Worm (Caenorhabditis elegans) whole organism, L4 larva: ENCODE results near the gene arp-11.

Source experiments
- D1046.2 ChIP-seq: fragments of 200-800 bp; sonication (Bioruptor generic); IDR thresholded peaks from 2 replicates; pipeline ENCODE4 v1.3.6; 2022; ENCODE audit warnings: missing genetic modification characterization, missing compliant biosample characterization
- F26F4.8 ChIP-seq: fragments of 200-800 bp; sonication (Bioruptor generic); conservative IDR thresholded peaks from 2 replicates; pipeline ENCODE4 v1.3.6; 2022; ENCODE audit warnings: missing genetic modification characterization, missing compliant biosample characterization
- F44E2.7 ChIP-seq: fragments of 200-800 bp; sonication (Bioruptor generic); IDR thresholded peaks from 2 replicates; pipeline ENCODE4 v2.1.2; 2022; ENCODE audit warnings: missing genetic modification characterization, missing compliant biosample characterization
- R02D3.7 ChIP-seq: fragments of 150-350 bp; sonication (generic microtip); optimal IDR thresholded peaks from 3 replicates; lab custom pipeline; 2014; ENCODE audit warnings: missing biosample characterization, missing genetic modification characterization
- T20F7.1 ChIP-seq: fragments of 200-800 bp; sonication (Bioruptor generic); optimal IDR thresholded peaks from 2 replicates; lab custom pipeline; 2018; ENCODE audit warnings: mild to moderate bottlenecking, missing genetic modification characterization, missing compliant biosample characterization
- T26A8.4 ChIP-seq: fragments of 200-800 bp; sonication (Bioruptor generic); IDR thresholded peaks from 2 replicates; pipeline ENCODE4 v1.3.6; 2022; ENCODE audit warnings: missing genetic modification characterization, missing compliant biosample characterization
- Y48G9A.11 ChIP-seq: fragments of 200-800 bp; sonication (Bioruptor generic); IDR thresholded peaks from 2 replicates; pipeline ENCODE4 v1.3.6; 2022; ENCODE audit warnings: missing genetic modification reagents, missing genetic modification characterization, missing compliant biosample characterization
- ZK337.2 ChIP-seq: fragments of 200-800 bp; sonication (Bioruptor generic); IDR thresholded peaks from 2 replicates; pipeline ENCODE4 v1.3.6; 2022; ENCODE audit warnings: missing genetic modification reagents, missing genetic modification characterization, missing compliant biosample characterization
- ZK546.5 ChIP-seq, 2 experiments: sonication (generic microtip); optimal IDR thresholded peaks; 2 replicates each; lab custom pipeline; 2017; ENCODE audit warnings: missing biosample characterization in 2 of 2, missing genetic modification characterization in 2 of 2
- attf-4 ChIP-seq: sonication (generic microtip); optimal IDR thresholded peaks from 3 replicates; lab custom pipeline; 2017; ENCODE audit warnings: missing biosample characterization, missing genetic modification characterization
- ceh-28 ChIP-seq: fragments of 150-350 bp; optimal IDR thresholded peaks from 2 replicates; lab custom pipeline; 2014; ENCODE audit warnings: missing biosample characterization, missing genetic modification reagents, missing genetic modification characterization
- ceh-82 ChIP-seq: sonication (generic microtip); optimal IDR thresholded peaks from 2 replicates; lab custom pipeline; 2017; ENCODE audit warnings: missing biosample characterization, missing genetic modification characterization
- ces-1 ChIP-seq: fragments of 150-350 bp; sonication (generic microtip); optimal IDR thresholded peaks from 4 replicates; lab custom pipeline; 2014; ENCODE audit warnings: missing biosample characterization, missing genetic modification reagents, missing genetic modification characterization
- cey-2 ChIP-seq: sonication (generic microtip); optimal IDR thresholded peaks from 3 replicates; lab custom pipeline; 2017; ENCODE audit warnings: missing genetic modification characterization, mild to moderate bottlenecking, missing compliant biosample characterization, antibody characterized with exemption, borderline replicate concordance; ENCODE audit not compliant: insufficient read depth
- daf-12 ChIP-seq: fragments of 150-350 bp; optimal IDR thresholded peaks from 2 replicates; lab custom pipeline; 2014; ENCODE audit warnings: missing biosample characterization, missing genetic modification reagents, missing genetic modification characterization
- dve-1 ChIP-seq: sonication (generic microtip); optimal IDR thresholded peaks from 2 replicates; lab custom pipeline; 2017; ENCODE audit warnings: antibody characterized with exemption, mild to moderate bottlenecking, missing genetic modification characterization, missing compliant biosample characterization; ENCODE audit not compliant: insufficient read depth
- hif-1 ChIP-seq, 2 experiments: sonication (generic microtip); optimal IDR thresholded peaks; 2 replicates each; lab custom pipeline; 2016 to 2017; ENCODE audit warnings: missing compliant biosample characterization in 2 of 2, missing genetic modification characterization in 2 of 2, missing genetic modification reagents in 2 of 2, missing genotype in 2 of 2, mild to moderate bottlenecking in 1 of 2
- hlh-30 ChIP-seq: sonication (generic microtip); optimal IDR thresholded peaks from 2 replicates; lab custom pipeline; 2017; ENCODE audit warnings: antibody characterized with exemption, mild to moderate bottlenecking, missing genetic modification characterization, missing compliant biosample characterization; ENCODE audit not compliant: insufficient read depth
- hmg-1.1 ChIP-seq: fragments of 200-800 bp; sonication (Bioruptor generic); IDR thresholded peaks from 2 replicates; pipeline ENCODE4 v1.3.6; 2022; ENCODE audit warnings: missing genetic modification reagents, missing genetic modification characterization, missing compliant biosample characterization
- jun-1 ChIP-seq: fragments of 150-350 bp; optimal IDR thresholded peaks from 2 replicates; lab custom pipeline; 2014; ENCODE audit warnings: missing biosample characterization, missing genetic modification reagents, missing genetic modification characterization
- lin-38 ChIP-seq: fragments of 200-800 bp; sonication (Bioruptor generic); IDR thresholded peaks from 2 replicates; pipeline ENCODE4 v1.3.6; 2022; ENCODE audit warnings: missing genetic modification reagents, missing genetic modification characterization, missing compliant biosample characterization
- lin-39 ChIP-seq: fragments of 150-350 bp; optimal IDR thresholded peaks from 2 replicates; lab custom pipeline; 2014; ENCODE audit warnings: missing biosample characterization, missing genetic modification reagents, missing genetic modification characterization
- lsy-2 ChIP-seq, 2 experiments: fragments of 150-350 bp in 1 of 2; sonication (generic microtip) in 1 of 2; optimal IDR thresholded peaks; 2 replicates each; lab custom pipeline; 2014 to 2017; ENCODE audit warnings: missing biosample characterization in 2 of 2, missing genetic modification characterization in 2 of 2
- mep-1 ChIP-seq: fragments of 150-350 bp; sonication (generic microtip); optimal IDR thresholded peaks from 3 replicates; lab custom pipeline; 2014; ENCODE audit warnings: missing biosample characterization, missing genetic modification characterization
- mes-2 ChIP-seq: sonication (generic microtip); optimal IDR thresholded peaks from 2 replicates; lab custom pipeline; 2016; ENCODE audit warnings: missing genotype, mild to moderate bottlenecking, missing genetic modification characterization, missing compliant biosample characterization; ENCODE audit not compliant: poor library complexity, severe bottlenecking
- mxl-2 ChIP-seq: fragments of 200-800 bp; sonication (Bioruptor generic); conservative IDR thresholded peaks from 2 replicates; pipeline ENCODE4 v1.3.6; 2022; ENCODE audit warnings: missing genetic modification reagents, missing genetic modification characterization, missing compliant biosample characterization
- mxl-3 ChIP-seq: fragments of 200-800 bp; sonication (Bioruptor generic); optimal IDR thresholded peaks from 2 replicates; lab custom pipeline; 2018; ENCODE audit warnings: mild to moderate bottlenecking, missing genetic modification characterization, missing compliant biosample characterization
- nhr-10 ChIP-seq: fragments of 150-350 bp; optimal IDR thresholded peaks from 2 replicates; lab custom pipeline; 2014; ENCODE audit warnings: missing biosample characterization, missing genetic modification characterization
- nhr-102 ChIP-seq: sonication (generic microtip); optimal IDR thresholded peaks from 2 replicates; lab custom pipeline; 2016; ENCODE audit warnings: mild to moderate bottlenecking, missing genetic modification characterization, moderate library complexity, missing compliant biosample characterization
- nhr-41 ChIP-seq: fragments of 200-800 bp; sonication (Bioruptor generic); IDR thresholded peaks from 2 replicates; pipeline ENCODE4 v1.3.6; 2022; ENCODE audit warnings: missing genetic modification reagents, missing genetic modification characterization, missing compliant biosample characterization
- nhr-42 ChIP-seq: fragments of 200-800 bp; sonication (Bioruptor generic); IDR thresholded peaks from 2 replicates; pipeline ENCODE4 v1.3.6; 2022; ENCODE audit warnings: missing genetic modification characterization, missing compliant biosample characterization
- pha-4 ChIP-seq, 2 experiments: fragments of 150-350 bp in 1 of 2; fragments of 200-800 bp in 1 of 2; sonication (Bioruptor generic) in 1 of 2; IDR thresholded peaks in 1 of 2; optimal IDR thresholded peaks in 1 of 2; 2 replicates each; pipeline versions ENCODE4 v1.3.6 to Lab custom; 2014 to 2022; ENCODE audit warnings: missing genetic modification characterization in 2 of 2, missing genetic modification reagents in 2 of 2, missing biosample characterization in 1 of 2, missing compliant biosample characterization in 1 of 2
- php-3 ChIP-seq: fragments of 200-800 bp; sonication (Bioruptor generic); IDR thresholded peaks from 2 replicates; pipeline ENCODE4 v1.3.6; 2022; ENCODE audit warnings: missing genetic modification reagents, missing genetic modification characterization, missing compliant biosample characterization
- pqm-1 ChIP-seq: sonication (generic microtip); optimal IDR thresholded peaks from 2 replicates; lab custom pipeline; 2017; ENCODE audit warnings: missing biosample characterization, missing genetic modification characterization
- rbr-2 ChIP-seq: sonication (generic microtip); optimal IDR thresholded peaks from 2 replicates; lab custom pipeline; 2016; ENCODE audit warnings: missing genotype, missing genetic modification characterization, missing compliant biosample characterization
- sdz-12 ChIP-seq: fragments of 200-800 bp; sonication (Bioruptor generic); optimal IDR thresholded peaks from 2 replicates; lab custom pipeline; 2018; ENCODE audit warnings: mild to moderate bottlenecking, missing genetic modification characterization, missing compliant biosample characterization
- set-16 ChIP-seq: fragments of 200-800 bp; sonication (Bioruptor generic); IDR thresholded peaks from 2 replicates; pipeline ENCODE4 v1.3.6; 2022; ENCODE audit warnings: missing genetic modification reagents, missing genetic modification characterization, missing compliant biosample characterization
- snpc-1.2 ChIP-seq: fragments of 200-800 bp; sonication (Bioruptor generic); IDR thresholded peaks from 2 replicates; pipeline ENCODE4 v1.3.6; 2022; ENCODE audit warnings: missing genetic modification reagents, missing genetic modification characterization, missing compliant biosample characterization
- vab-7 ChIP-seq: fragments of 200-800 bp; sonication (Bioruptor generic); IDR thresholded peaks from 2 replicates; pipeline ENCODE4 v1.3.6; 2022; ENCODE audit warnings: missing genetic modification reagents, missing genetic modification characterization, missing compliant biosample characterization
- zag-1 ChIP-seq: fragments of 150-350 bp; optimal IDR thresholded peaks from 2 replicates; lab custom pipeline; 2014; ENCODE audit warnings: missing biosample characterization, missing genetic modification characterization

The arp-11 gene

ce11 chrIV:7910197-7910735 lies 8.2 kb upstream of the arp-11 start, which contains the start of the genes npp-27 and ntl-4 (continued):
- TF ChIP-seq pha-4 (GFP tag; IDR thresholded peaks at IDR 0.05; lab: Robert Waterston, UW) (no peak), pha-4 (tag; optimal IDR thresholded peaks at IDR 0.05; lab: Kevin White, UChicago) (no peak), zag-1 (tag; lab: Kevin White, UChicago) (no peak), vab-7 (GFP tag; lab: Robert Waterston, UW) (no peak), php-3 (GFP tag; lab: Robert Waterston, UW) (no peak), jun-1 (tag; lab: Kevin White, UChicago) (no peak), mxl-2 (GFP tag; lab: Robert Waterston, UW) (no peak), T26A8.4 (GFP tag; lab: Robert Waterston, UW) (peak; percentile 11; the same call in 1 of the 2 replicates), F44E2.7 (GFP tag; lab: Robert Waterston, UW) (no peak), pqm-1 (tag; lab: Kevin White, UChicago) (no peak), ceh-82 (no peak), rbr-2 (tag; lab: Kevin White, UChicago) (no peak), daf-12 (tag; lab: Kevin White, UChicago) (no peak), R02D3.7 (no peak), attf-4 (tag; lab: Kevin White, UChicago) (no peak), hlh-30 (peak; percentile 75), snpc-1.2 (no peak), D1046.2 (no peak), Y48G9A.11 (GFP tag; lab: Robert Waterston, UW) (no peak), dve-1 (tag; lab: Kevin White, UChicago) (peak; percentile 3), F26F4.8 (GFP tag; lab: Robert Waterston, UW) (no peak), nhr-102 (tag; lab: Kevin White, UChicago) (no peak), lin-39 (tag; lab: Kevin White, UChicago) (no peak), nhr-10 (tag; lab: Kevin White, UChicago) (no peak), mxl-3 (GFP tag; lab: Kevin White, UChicago) (peak; percentile 40), ces-1 (no peak), sdz-12 (GFP tag; lab: Kevin White, UChicago) (no peak), ZK546.5 (tag; optimal IDR thresholded peaks at IDR 0.05; lab: Kevin White, UChicago) (no peak), cey-2 (tag; lab: Kevin White, UChicago) (no peak), set-16 (GFP tag; lab: Robert Waterston, UW) (no peak), nhr-42 (GFP tag; lab: Robert Waterston, UW) (no peak), lsy-2 (tag; optimal IDR thresholded peaks at IDR 0.05; lab: Kevin White, UChicago) (peak in 1 of 2 experiments; percentile 60)

ce11 chrIV:7909455-7910141 lies 7.5 kb upstream of the arp-11 start:
- TF ChIP-seq vab-7 (GFP tag; lab: Robert Waterston, UW) = 0 out of 2 replicates have a peak, but pooled peaks have one; percentile 14
- 0 out of 2 replicates have a peak, but pooled peaks have one; percentile 33 for TF ChIP-seq hmg-1.1 (GFP tag; lab: Robert Waterston, UW)
- peak; percentile 21; the same call in 1 of the 2 replicates for TF ChIP-seq set-16 (GFP tag; lab: Robert Waterston, UW)
- TF ChIP-seq dve-1 (tag; lab: Kevin White, UChicago) = peak; percentile 2
- TF ChIP-seq hlh-30 = peak; percentile 64
- TF ChIP-seq ZK337.2 (GFP tag; lab: Robert Waterston, UW) = no peak
- peak; percentile 45 for TF ChIP-seq mes-2 (tag; lab: Kevin White, UChicago)
- peak in 1 of 2 experiments; percentile 52 for TF ChIP-seq lsy-2 (tag; optimal IDR thresholded peaks at IDR 0.05; lab: Kevin White, UChicago)
- TF ChIP-seq hif-1 (tag; optimal IDR thresholded peaks at IDR 0.05; lab: Kevin White, UChicago) = no peak
- no peak for TF ChIP-seq nhr-102 (tag; lab: Kevin White, UChicago)
- peak; percentile 21 for TF ChIP-seq rbr-2 (tag; lab: Kevin White, UChicago)
- no peak for TF ChIP-seq nhr-41 (GFP tag; lab: Robert Waterston, UW)
- peak; percentile 16; the same call in 1 of the 2 replicates for TF ChIP-seq lin-38
- peak; percentile 31 for TF ChIP-seq mep-1
- TF ChIP-seq T20F7.1 (GFP tag; lab: Kevin White, UChicago) = peak; percentile 14
- 0 out of 2 replicates have a peak, but pooled peaks have one; percentile 28 for TF ChIP-seq snpc-1.2
- no peak for TF ChIP-seq ceh-28 (tag; lab: Kevin White, UChicago)
- TF ChIP-seq, all 104 proteins: peak for 12
